Worm (Caenorhabditis elegans) whole organism, midembryonic: ENCODE data around the gene tat-4.

ENCODE experiments used
- T22C8.4 ChIP-seq: fragments of 200-800 bp; sonication (Bioruptor generic); IDR thresholded peaks from 2 replicates; pipeline ENCODE4 v1.3.6; 2022; ENCODE audit warnings: missing genetic modification characterization, missing compliant biosample characterization
- cog-1 ChIP-seq: sonication (generic microtip); optimal IDR thresholded peaks from 2 replicates; lab custom pipeline; 2016; ENCODE audit warnings: missing genetic modification characterization, missing compliant biosample characterization
- flt-1 ChIP-seq: fragments of 200-800 bp; sonication (Bioruptor generic); IDR thresholded peaks from 2 replicates; pipeline ENCODE4 v1.3.6; 2022; ENCODE audit warnings: missing genetic modification characterization, missing compliant biosample characterization
- klf-2 ChIP-seq: fragments of 200-800 bp; sonication (Bioruptor generic); conservative IDR thresholded peaks from 2 replicates; pipeline ENCODE4 v1.3.6; 2022; ENCODE audit warnings: missing genetic modification reagents, missing genetic modification characterization, missing compliant biosample characterization
- med-1 ChIP-seq: sonication (generic microtip); optimal IDR thresholded peaks from 2 replicates; lab custom pipeline; 2017; ENCODE audit warnings: missing genetic modification characterization, mild to moderate bottlenecking, missing compliant biosample characterization, antibody characterized with exemption, missing genetic modification reagents; ENCODE audit not compliant: insufficient read depth
- ref-1 ChIP-seq: fragments of 200-800 bp; sonication (Bioruptor generic); conservative IDR thresholded peaks from 2 replicates; pipeline ENCODE4 v1.3.6; 2022; ENCODE audit warnings: missing genetic modification reagents, missing genetic modification characterization, missing compliant biosample characterization
- tab-1 ChIP-seq: fragments of 200-800 bp; sonication (Bioruptor generic); IDR thresholded peaks from 2 replicates; pipeline ENCODE4 v1.3.6; 2022; ENCODE audit warnings: missing genetic modification characterization, missing compliant biosample characterization
- ztf-23 ChIP-seq: fragments of 200-800 bp; sonication (Bioruptor generic); IDR thresholded peaks from 2 replicates; pipeline ENCODE4 v1.3.6; 2022; ENCODE audit warnings: missing genetic modification reagents, missing genetic modification characterization, missing compliant biosample characterization
- ztf-29 ChIP-seq: fragments of 200-800 bp; sonication (Bioruptor generic); IDR thresholded peaks from 2 replicates; pipeline ENCODE4 v1.3.6; 2022; ENCODE audit warnings: missing genetic modification reagents, missing genetic modification characterization, missing compliant biosample characterization

ce11 chrII:6190770-6191169 is 53.3 kb downstream of the tat-4 start:
- TF ChIP-seq tab-1 (GFP tag; lab: Robert Waterston, UW): no peak
- TF ChIP-seq ref-1 (GFP tag; lab: Robert Waterston, UW): no peak
- TF ChIP-seq med-1 (GFP tag; lab: Kevin White, UChicago): no peak
- no peak for TF ChIP-seq ztf-29 (GFP tag; lab: Robert Waterston, UW)
- TF ChIP-seq flt-1 (GFP tag; lab: Robert Waterston, UW): no peak
- TF ChIP-seq T22C8.4 (GFP tag; lab: Robert Waterston, UW): no peak
- no peak for TF ChIP-seq ztf-23 (GFP tag; lab: Robert Waterston, UW)
- TF ChIP-seq cog-1: no peak
- TF ChIP-seq klf-2 (GFP tag; lab: Robert Waterston, UW): no peak
